Worm (Caenorhabditis elegans): ENCODE measurements around the gene lgc-18.

DNA sequence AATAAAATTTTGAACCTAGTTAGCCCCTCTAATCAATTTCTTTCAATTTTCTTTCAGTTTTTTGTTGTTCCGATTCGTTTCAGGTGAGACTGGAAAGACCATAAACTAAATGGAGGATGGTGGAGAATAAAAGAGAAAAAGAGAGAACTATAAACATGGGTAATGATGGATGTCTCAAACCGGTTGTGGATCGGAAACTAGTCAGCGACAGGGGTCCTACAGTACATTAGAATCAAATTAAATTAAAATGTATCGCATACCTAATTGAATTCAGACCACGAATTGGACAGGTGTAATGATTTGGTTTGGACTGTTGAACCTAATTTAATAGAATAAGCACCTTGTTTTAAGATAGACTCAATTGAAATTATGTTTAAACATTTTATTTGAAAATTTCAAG, 38.6 kb downstream of the lgc-18 start:
- TF ChIP-seq ztf-4 (tag; optimal IDR thresholded peaks at IDR 0.05) (no peak), zag-1 (tag; optimal IDR thresholded peaks at IDR 0.05) (no peak), sma-9 (GFP tag; optimal IDR thresholded peaks at IDR 0.05) (no peak), sma-9 (tag; optimal IDR thresholded peaks at IDR 0.05) (no peak), C34F6.9 (tag; optimal IDR thresholded peaks at IDR 0.05) (no peak), unc-62 (GFP tag; optimal IDR thresholded peaks at IDR 0.05) (no peak), unc-39 (tag; optimal IDR thresholded peaks at IDR 0.05) (no peak), ceh-16 (tag; optimal IDR thresholded peaks at IDR 0.05) (no peak)

Measured in whole organism, L2 larva.